Worm (Caenorhabditis elegans) whole organism, midembryonic: ENCODE data around the gene try-8.

Source experiments
- flt-1 ChIP-seq: fragments of 200-800 bp; sonication (Bioruptor generic); IDR thresholded peaks from 2 replicates; pipeline ENCODE4 v1.3.6; 2022; ENCODE audit warnings: missing genetic modification characterization, missing compliant biosample characterization
- klf-2 ChIP-seq: fragments of 200-800 bp; sonication (Bioruptor generic); conservative IDR thresholded peaks from 2 replicates; pipeline ENCODE4 v1.3.6; 2022; ENCODE audit warnings: missing genetic modification reagents, missing genetic modification characterization, missing compliant biosample characterization
- med-1 ChIP-seq: sonication (generic microtip); optimal IDR thresholded peaks from 2 replicates; lab custom pipeline; 2017; ENCODE audit warnings: missing genetic modification characterization, mild to moderate bottlenecking, missing compliant biosample characterization, antibody characterized with exemption, missing genetic modification reagents; ENCODE audit not compliant: insufficient read depth
- ref-1 ChIP-seq: fragments of 200-800 bp; sonication (Bioruptor generic); conservative IDR thresholded peaks from 2 replicates; pipeline ENCODE4 v1.3.6; 2022; ENCODE audit warnings: missing genetic modification reagents, missing genetic modification characterization, missing compliant biosample characterization
- ztf-29 ChIP-seq: fragments of 200-800 bp; sonication (Bioruptor generic); IDR thresholded peaks from 2 replicates; pipeline ENCODE4 v1.3.6; 2022; ENCODE audit warnings: missing genetic modification reagents, missing genetic modification characterization, missing compliant biosample characterization

- TF ChIP-seq flt-1 (GFP tag; lab: Robert Waterston, UW) (no peak), ref-1 (GFP tag; lab: Robert Waterston, UW) (no peak), klf-2 (no peak), med-1 (no peak), ztf-29 (GFP tag; lab: Robert Waterston, UW) (no peak)
These were observed 29.8 kb downstream of the try-8 start, which contains the start of gene F18E3.10 for ce11 chrV:7424336-7424735.
